Fruit fly (Drosophila melanogaster): ENCODE measurements around the gene CG31473.

CG31473 gene

dm6 chr3R:7821559-7821958 lies 9.9 kb downstream of the CG31473 start:
- no peak for TF ChIP-seq noc (tag; optimal IDR thresholded peaks at IDR 0.05)
